Worm (Caenorhabditis elegans) whole organism, young adult: ENCODE data around the gene Y69E1A.8.

Source experiments
- K11D2.4 ChIP-seq: fragments of 200-800 bp; sonication (Bioruptor generic); IDR thresholded peaks from 2 replicates; pipeline ENCODE4 v1.3.6; 2022; ENCODE audit warnings: missing genetic modification reagents, missing genetic modification characterization, missing compliant biosample characterization
- attf-3 ChIP-seq: fragments of 200-800 bp; sonication (Bioruptor generic); conservative IDR thresholded peaks from 2 replicates; pipeline ENCODE4 v1.3.6; 2022; ENCODE audit warnings: missing genetic modification reagents, missing genetic modification characterization, missing compliant biosample characterization
- ceh-40 ChIP-seq: fragments of 200-800 bp; sonication (Bioruptor generic); IDR thresholded peaks from 2 replicates; pipeline ENCODE4 v1.3.6; 2022; ENCODE audit warnings: missing genetic modification characterization, missing compliant biosample characterization
- egl-18 ChIP-seq: fragments of 200-800 bp; sonication (Bioruptor generic); IDR thresholded peaks from 2 replicates; pipeline ENCODE4 v1.3.6; 2022; ENCODE audit warnings: missing genetic modification reagents, missing genetic modification characterization, missing compliant biosample characterization
- egrh-3 ChIP-seq: fragments of 200-800 bp; sonication (Bioruptor generic); IDR thresholded peaks from 2 replicates; pipeline ENCODE4 v1.3.6; 2022; ENCODE audit warnings: missing genetic modification reagents, missing genetic modification characterization, missing compliant biosample characterization
- ekl-4 ChIP-seq: fragments of 200-800 bp; sonication (Bioruptor generic); IDR thresholded peaks from 2 replicates; pipeline ENCODE4 v1.3.6; 2022; ENCODE audit warnings: missing genetic modification reagents, missing genetic modification characterization, missing compliant biosample characterization
- lir-1 ChIP-seq: fragments of 200-800 bp; sonication (Bioruptor generic); conservative IDR thresholded peaks from 2 replicates; pipeline ENCODE4 v1.3.6; 2022; ENCODE audit warnings: missing genetic modification reagents, missing genetic modification characterization, missing compliant biosample characterization
- lsl-1 ChIP-seq: fragments of 200-800 bp; sonication (Bioruptor generic); optimal IDR thresholded peaks from 2 replicates; lab custom pipeline; 2018; ENCODE audit warnings: mild to moderate bottlenecking, missing genetic modification characterization, moderate library complexity, missing compliant biosample characterization
- zfh-2 ChIP-seq: fragments of 200-800 bp; sonication (Bioruptor generic); conservative IDR thresholded peaks from 2 replicates; pipeline ENCODE4 v1.3.6; 2022; ENCODE audit warnings: missing genetic modification reagents, missing genetic modification characterization, missing compliant biosample characterization

DNA sequence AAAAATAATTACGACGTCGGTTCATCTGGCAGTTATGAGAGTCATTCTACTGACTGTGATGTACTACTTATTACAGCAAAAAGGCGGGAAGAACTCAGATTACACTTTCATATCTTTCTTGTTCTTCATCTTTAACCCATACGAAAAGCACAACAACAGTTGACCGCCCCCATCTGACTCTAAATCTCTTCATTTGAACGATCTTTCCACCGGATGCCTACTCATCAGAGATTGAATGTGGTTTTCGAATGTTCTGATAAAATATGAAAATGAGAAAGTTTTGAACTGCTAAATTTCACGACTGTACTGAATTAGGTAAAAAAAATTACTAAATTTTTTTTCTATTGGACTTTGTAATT lies 8.2 kb upstream of the Y69E1A.8 start, which contains the start of gene sri-19:
- TF ChIP-seq egrh-3 (GFP tag; lab: Robert Waterston, UW) (no peak), ceh-40 (GFP tag; lab: Robert Waterston, UW) (no peak), zfh-2 (no peak), egl-18 (GFP tag; lab: Robert Waterston, UW) (no peak), lir-1 (GFP tag; lab: Robert Waterston, UW) (no peak), lsl-1 (GFP tag; lab: Kevin White, UChicago) (no peak), ekl-4 (GFP tag; lab: Robert Waterston, UW) (no peak), attf-3 (GFP tag; lab: Robert Waterston, UW) (no peak), K11D2.4 (GFP tag; lab: Robert Waterston, UW) (no peak)
